Fruit fly (Drosophila melanogaster) whole organism, prepupa: Measurements from ENCODE around the gene CG34253.

Experiments
- Blimp-1 ChIP-seq: fragments of 200-800 bp; sonication (Bioruptor generic); optimal IDR thresholded peaks from 3 replicates; lab custom pipeline; 2017; ENCODE audit warnings: missing biosample characterization, missing genetic modification characterization, mild to moderate bottlenecking, moderate library complexity, missing genetic modification reagents
- CG10631 ChIP-seq: fragments of 200-800 bp; sonication (Bioruptor generic); optimal IDR thresholded peaks from 2 replicates; lab custom pipeline; 2016; ENCODE audit warnings: missing biosample characterization, missing genetic modification characterization
- CG10669 ChIP-seq: fragments of 200-800 bp; sonication (Bioruptor generic); optimal IDR thresholded peaks from 3 replicates; lab custom pipeline; 2018; ENCODE audit warnings: missing biosample characterization, mild to moderate bottlenecking, missing genetic modification characterization, moderate library complexity
- CG11294 ChIP-seq: fragments of 200-800 bp; sonication (Bioruptor generic); IDR thresholded peaks from 2 replicates; pipeline ENCODE4 v1.3.6; 2022; ENCODE audit warnings: missing biosample characterization, missing genetic modification characterization
- CG15336 ChIP-seq: fragments of 200-800 bp; sonication (Bioruptor generic); IDR thresholded peaks from 2 replicates; pipeline ENCODE4 v1.3.6; 2022; ENCODE audit warnings: missing biosample characterization, missing genetic modification characterization
- CG1621 ChIP-seq: fragments of 200-800 bp; sonication (Bioruptor generic); optimal IDR thresholded peaks from 3 replicates; lab custom pipeline; 2018; ENCODE audit warnings: missing biosample characterization, mild to moderate bottlenecking, missing genetic modification characterization
- CG16779 ChIP-seq: fragments of 200-800 bp; sonication (Bioruptor generic); optimal IDR thresholded peaks from 3 replicates; lab custom pipeline; 2017; ENCODE audit warnings: missing biosample characterization, mild to moderate bottlenecking, missing genetic modification characterization
- CG3032 ChIP-seq: fragments of 200-800 bp; optimal IDR thresholded peaks from 2 replicates; lab custom pipeline; 2019; ENCODE audit warnings: missing biosample characterization, mild to moderate bottlenecking, missing genetic modification characterization, moderate library complexity
- CG31627 ChIP-seq: fragments of 200-800 bp; sonication (Bioruptor generic); optimal IDR thresholded peaks from 3 replicates; lab custom pipeline; 2016; ENCODE audit warnings: missing biosample characterization, missing genetic modification characterization
- CG32006 ChIP-seq: fragments of 200-800 bp; sonication (Bioruptor generic); optimal IDR thresholded peaks from 3 replicates; lab custom pipeline; 2017; ENCODE audit warnings: missing biosample characterization, mild to moderate bottlenecking, missing genetic modification characterization
- CG34406 ChIP-seq: fragments of 200-800 bp; sonication (Bioruptor generic); optimal IDR thresholded peaks from 3 replicates; lab custom pipeline; 2016; ENCODE audit warnings: missing biosample characterization, missing genetic modification characterization
- CG3919 ChIP-seq: fragments of 200-800 bp; sonication (Bioruptor generic); optimal IDR thresholded peaks from 3 replicates; lab custom pipeline; 2016; ENCODE audit warnings: missing biosample characterization, missing genetic modification characterization
- CG4318 ChIP-seq: fragments of 200-800 bp; sonication (Bioruptor generic); optimal IDR thresholded peaks from 3 replicates; lab custom pipeline; 2017; ENCODE audit warnings: missing biosample characterization, mild to moderate bottlenecking, missing genetic modification characterization
- CG6163 ChIP-seq: fragments of 200-800 bp; sonication (Bioruptor generic); IDR thresholded peaks from 3 replicates; pipeline ENCODE4 v1.3.6; 2022; ENCODE audit warnings: missing biosample characterization, missing genetic modification characterization
- CG6276 ChIP-seq: fragments of 200-800 bp; sonication (Bioruptor generic); optimal IDR thresholded peaks from 2 replicates; lab custom pipeline; 2017; ENCODE audit warnings: missing biosample characterization, mild to moderate bottlenecking, missing genetic modification characterization
- CG6792 ChIP-seq: fragments of 200-800 bp; sonication (Bioruptor generic); optimal IDR thresholded peaks from 3 replicates; lab custom pipeline; 2016; ENCODE audit warnings: missing biosample characterization, missing genetic modification characterization
- CG6808 ChIP-seq: fragments of 200-800 bp; sonication (Bioruptor generic); optimal IDR thresholded peaks from 3 replicates; lab custom pipeline; 2017; ENCODE audit warnings: missing biosample characterization, missing genetic modification characterization, mild to moderate bottlenecking, moderate library complexity, missing genetic modification reagents
- CG6854 ChIP-seq: fragments of 200-800 bp; sonication (Bioruptor generic); optimal IDR thresholded peaks from 2 replicates; lab custom pipeline; 2017; ENCODE audit warnings: missing biosample characterization, mild to moderate bottlenecking, missing genetic modification characterization
- CG8119 ChIP-seq: fragments of 200-800 bp; sonication (Bioruptor generic); IDR thresholded peaks from 3 replicates; pipeline ENCODE4 v1.3.6; 2022; ENCODE audit warnings: missing biosample characterization, missing genetic modification characterization
- CG9139 ChIP-seq: fragments of 200-800 bp; sonication (Bioruptor generic); optimal IDR thresholded peaks from 3 replicates; lab custom pipeline; 2017; ENCODE audit warnings: missing biosample characterization, mild to moderate bottlenecking, missing genetic modification characterization
- Eip78C ChIP-seq: fragments of 200-800 bp; sonication (Bioruptor generic); peaks from one replicate; lab custom pipeline; 2016; ENCODE audit warnings: missing biosample characterization, missing genetic modification characterization
- Eip93F ChIP-seq: fragments of 200-800 bp; sonication (Bioruptor generic); optimal IDR thresholded peaks from 2 replicates; lab custom pipeline; 2016; ENCODE audit warnings: missing biosample characterization, mild to moderate bottlenecking, missing genetic modification characterization
- Ets21C ChIP-seq: fragments of 200-800 bp; sonication (Bioruptor generic); optimal IDR thresholded peaks from 3 replicates; lab custom pipeline; 2016; ENCODE audit warnings: missing biosample characterization, missing genetic modification characterization
- Ets96B ChIP-seq: fragments of 200-800 bp; optimal IDR thresholded peaks from 2 replicates; lab custom pipeline; 2019; ENCODE audit warnings: missing biosample characterization, mild to moderate bottlenecking, missing genetic modification characterization, moderate library complexity
- Gug ChIP-seq: fragments of 200-800 bp; sonication (Bioruptor generic); IDR thresholded peaks from 2 replicates; pipeline ENCODE4 v1.3.6; 2022; ENCODE audit warnings: missing biosample characterization, missing genetic modification characterization
- Hr38 ChIP-seq: sonication (Bioruptor generic); optimal IDR thresholded peaks from 2 replicates; lab custom pipeline; 2016; ENCODE audit warnings: missing biosample characterization, missing genetic modification characterization
- Hr39 ChIP-seq: fragments of 200-800 bp; sonication (Bioruptor generic); optimal IDR thresholded peaks from 2 replicates; lab custom pipeline; 2016; ENCODE audit warnings: missing biosample characterization, missing genetic modification characterization
- Hr4 ChIP-seq: fragments of 200-800 bp; sonication (Bioruptor generic); optimal IDR thresholded peaks from 3 replicates; lab custom pipeline; 2016; ENCODE audit warnings: missing biosample characterization, missing genetic modification characterization
- Met ChIP-seq: fragments of 200-800 bp; sonication (Bioruptor generic); optimal IDR thresholded peaks from 3 replicates; lab custom pipeline; 2016; ENCODE audit warnings: missing biosample characterization, missing genetic modification characterization
- OdsH ChIP-seq: fragments of 200-800 bp; sonication (Bioruptor generic); optimal IDR thresholded peaks from 3 replicates; lab custom pipeline; 2016; ENCODE audit warnings: missing biosample characterization, missing genetic modification characterization
- Sox102F ChIP-seq: fragments of 200-800 bp; sonication (Bioruptor generic); optimal IDR thresholded peaks from 2 replicates; lab custom pipeline; 2016; ENCODE audit warnings: missing biosample characterization, mild to moderate bottlenecking, missing genetic modification characterization
- Sox14 ChIP-seq: fragments of 200-800 bp; sonication (Bioruptor generic); optimal IDR thresholded peaks from 3 replicates; lab custom pipeline; 2016; ENCODE audit warnings: missing biosample characterization, missing genetic modification characterization
- Sox15 ChIP-seq: fragments of 200-800 bp; sonication (Bioruptor generic); optimal IDR thresholded peaks from 3 replicates; lab custom pipeline; 2016; ENCODE audit warnings: missing biosample characterization, missing genetic modification characterization
- achi ChIP-seq: fragments of 200-800 bp; sonication (Bioruptor generic); optimal IDR thresholded peaks from 3 replicates; lab custom pipeline; 2016; ENCODE audit warnings: missing biosample characterization, missing genetic modification characterization
- acj6 ChIP-seq: fragments of 200-800 bp; sonication (Bioruptor generic); optimal IDR thresholded peaks from 3 replicates; lab custom pipeline; 2016; ENCODE audit warnings: missing biosample characterization, missing genetic modification characterization
- cyc ChIP-seq: fragments of 200-800 bp; sonication (Bioruptor generic); optimal IDR thresholded peaks from 3 replicates; lab custom pipeline; 2016; ENCODE audit warnings: missing biosample characterization, missing genetic modification characterization
- eg ChIP-seq: fragments of 200-800 bp; sonication (Bioruptor generic); IDR thresholded peaks from 3 replicates; pipeline ENCODE4 v1.3.6; 2022; ENCODE audit warnings: missing biosample characterization, missing genetic modification characterization
- esn ChIP-seq: fragments of 200-800 bp; sonication (Bioruptor generic); optimal IDR thresholded peaks from 2 replicates; lab custom pipeline; 2016; ENCODE audit warnings: missing biosample characterization, mild to moderate bottlenecking, missing genetic modification characterization, moderate library complexity
- fd59A ChIP-seq: fragments of 200-800 bp; sonication (Bioruptor generic); optimal IDR thresholded peaks from 2 replicates; lab custom pipeline; 2017; ENCODE audit warnings: missing biosample characterization, mild to moderate bottlenecking, missing genetic modification characterization, missing genetic modification reagents
- fd85E ChIP-seq: fragments of 200-800 bp; sonication (Bioruptor generic); optimal IDR thresholded peaks from 3 replicates; lab custom pipeline; 2016; ENCODE audit warnings: missing biosample characterization, missing genetic modification characterization
- net ChIP-seq: fragments of 200-800 bp; sonication (Bioruptor generic); optimal IDR thresholded peaks from 3 replicates; lab custom pipeline; 2016; ENCODE audit warnings: missing biosample characterization, missing genetic modification characterization
- salr ChIP-seq, 2 experiments: fragments of 200-800 bp; sonication (Bioruptor generic); optimal IDR thresholded peaks; 3 replicates each; lab custom pipeline; 2016 to 2018; ENCODE audit warnings: missing biosample characterization in 2 of 2, missing genetic modification characterization in 2 of 2, mild to moderate bottlenecking in 1 of 2
- spab ChIP-seq: fragments of 200-800 bp; sonication (Bioruptor generic); optimal IDR thresholded peaks from 2 replicates; lab custom pipeline; 2017; ENCODE audit warnings: missing biosample characterization, mild to moderate bottlenecking, missing genetic modification characterization, missing genetic modification reagents
- ss ChIP-seq, 2 experiments: fragments of 200-800 bp; sonication (Bioruptor generic); optimal IDR thresholded peaks; 2 replicates in 1 of 2; 3 replicates in 1 of 2; lab custom pipeline; 2017 to 2018; ENCODE audit warnings: mild to moderate bottlenecking in 2 of 2, missing biosample characterization in 2 of 2, missing genetic modification characterization in 2 of 2, moderate library complexity in 1 of 2
- svp ChIP-seq: fragments of 200-800 bp; sonication (Bioruptor generic); peaks from one replicate; lab custom pipeline; 2016; ENCODE audit warnings: missing biosample characterization, missing genetic modification characterization
- topi ChIP-seq: fragments of 200-800 bp; sonication (Bioruptor generic); optimal IDR thresholded peaks from 3 replicates; lab custom pipeline; 2016; ENCODE audit warnings: missing biosample characterization, missing genetic modification characterization
- vri ChIP-seq: fragments of 200-800 bp; sonication (Bioruptor generic); optimal IDR thresholded peaks from 3 replicates; lab custom pipeline; 2016; ENCODE audit warnings: missing biosample characterization, mild to moderate bottlenecking, missing genetic modification characterization

The CG34253 gene

dm6 chr3L:18038122-18038762 lies 48.9 kb downstream of the CG34253 start (continued):
- TF ChIP-seq CG34406 (GFP tag; lab: Kevin White, UChicago), result peak; percentile 25
- peak; percentile 56 for TF ChIP-seq CG3919
- no peak for TF ChIP-seq CG4318 (GFP tag; lab: Kevin White, UChicago)
- TF ChIP-seq salr (GFP tag; optimal IDR thresholded peaks at IDR 0.05; lab: Kevin White, UChicago), result no peak
- TF ChIP-seq spab, result peak; percentile 51
- peak; percentile 55 for TF ChIP-seq Sox102F
- peak; percentile 54 for TF ChIP-seq esn (GFP tag; lab: Kevin White, UChicago)
- peak; percentile 90 for TF ChIP-seq Eip78C (GFP tag; lab: Kevin White, UChicago)

DNA sequence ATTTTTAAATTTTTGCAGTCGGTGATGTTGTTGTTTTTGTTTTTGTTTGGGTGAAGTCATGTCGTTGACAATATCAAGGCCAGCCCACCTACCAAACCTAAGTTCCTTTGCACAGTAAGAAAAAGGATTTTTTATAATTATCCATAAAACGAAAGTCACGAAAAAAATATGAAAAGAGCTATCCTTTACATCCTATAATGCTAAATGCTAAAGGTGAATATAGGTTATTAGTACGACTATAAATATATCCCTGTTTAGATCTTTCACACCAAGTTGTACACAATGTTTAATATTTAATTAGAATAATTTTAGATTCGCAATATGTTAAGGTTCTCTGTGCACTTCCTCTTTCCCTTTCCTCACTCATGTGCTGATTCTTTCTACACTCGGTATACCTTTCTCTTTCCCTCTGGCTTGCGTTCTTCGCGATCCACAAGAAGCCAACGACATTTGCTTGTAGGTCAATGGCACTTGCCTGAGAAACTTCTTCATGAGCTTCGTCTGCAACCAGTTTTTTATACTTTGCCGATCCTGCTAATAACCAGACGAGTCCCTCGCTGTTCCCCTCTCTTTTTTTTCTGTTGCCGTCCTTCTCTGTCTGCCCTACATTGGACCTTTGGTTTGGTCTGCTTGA lies 49.5 kb downstream of the CG34253 start:
- TF ChIP-seq Eip93F (GFP tag; lab: Kevin White, UChicago), result no peak
- peak; percentile 76 for TF ChIP-seq acj6
- peak; percentile 33 for TF ChIP-seq Ets21C
- TF ChIP-seq net (GFP tag; lab: Kevin White, UChicago), result peak; percentile 22
- TF ChIP-seq CG16779, result peak; percentile 60
- peak; percentile 73 for TF ChIP-seq CG6792 (GFP tag; lab: Kevin White, UChicago)
- TF ChIP-seq CG34406 (GFP tag; lab: Kevin White, UChicago), result peak; percentile 40
- TF ChIP-seq CG6808 (GFP tag; lab: Kevin White, UChicago), result peak; percentile 90
- peak; percentile 51 for TF ChIP-seq Hr39 (GFP tag; lab: Kevin White, UChicago)
- TF ChIP-seq fd85E (GFP tag; lab: Kevin White, UChicago), result no peak
- TF ChIP-seq Gug (GFP tag; lab: Robert Waterston, UW), result no peak
- TF ChIP-seq Sox102F, result no peak
- peak; percentile 89 for TF ChIP-seq fd59A (GFP tag; lab: Kevin White, UChicago)
- no peak for TF ChIP-seq eg (GFP tag; lab: Robert Waterston, UW)
- TF ChIP-seq Eip78C (GFP tag; lab: Kevin White, UChicago), result peak; percentile 93
- peak; percentile 73 for TF ChIP-seq esn (GFP tag; lab: Kevin White, UChicago)
- TF ChIP-seq CG3032 (tag; lab: Kevin White, UChicago), result peak; percentile 93
- TF ChIP-seq svp (GFP tag; lab: Kevin White, UChicago), result peak; percentile 81
- no peak for TF ChIP-seq Hr38
- TF ChIP-seq Sox15 (GFP tag; lab: Kevin White, UChicago), result peak; percentile 14
- TF ChIP-seq CG11294, result no peak
- peak; percentile 53 to 79 for TF ChIP-seq salr (GFP tag; optimal IDR thresholded peaks at IDR 0.05; lab: Kevin White, UChicago)
- no peak for TF ChIP-seq CG6163 (GFP tag; lab: Robert Waterston, UW)
- TF ChIP-seq Ets96B, result peak; percentile 93
- peak; percentile 77 for TF ChIP-seq CG1621
- peak; percentile 58 for TF ChIP-seq cyc (GFP tag; lab: Kevin White, UChicago)
- TF ChIP-seq CG3919, result peak; percentile 69
- peak; percentile 52 for TF ChIP-seq CG9139 (GFP tag; lab: Kevin White, UChicago)
- TF ChIP-seq CG10669 (GFP tag; lab: Kevin White, UChicago), result peak; percentile 88
- TF ChIP-seq Hr4, result no peak
- peak; percentile 20 for TF ChIP-seq vri (GFP tag; lab: Kevin White, UChicago)
- peak; percentile 84 for TF ChIP-seq CG10631 (GFP tag; lab: Kevin White, UChicago)
- TF ChIP-seq CG4318 (GFP tag; lab: Kevin White, UChicago), result no peak
- TF ChIP-seq CG32006, result no peak
- TF ChIP-seq Blimp-1 (GFP tag; lab: Kevin White, UChicago), result peak; percentile 65
- TF ChIP-seq achi (GFP tag; lab: Kevin White, UChicago), result peak; percentile 67
- TF ChIP-seq topi (GFP tag; lab: Kevin White, UChicago), result peak; percentile 80
- TF ChIP-seq Met, result peak; percentile 66
- TF ChIP-seq CG31627 (GFP tag; lab: Kevin White, UChicago), result peak; percentile 34
- peak; percentile 49 for TF ChIP-seq Sox14 (GFP tag; lab: Kevin White, UChicago)
- no peak for TF ChIP-seq CG8119 (GFP tag; lab: Robert Waterston, UW)
- peak; percentile 50 for TF ChIP-seq CG6854
- TF ChIP-seq CG6276 (GFP tag; lab: Kevin White, UChicago), result no peak
- TF ChIP-seq CG15336 (GFP tag; lab: Robert Waterston, UW), result no peak
- TF ChIP-seq OdsH (GFP tag; lab: Kevin White, UChicago), result peak; percentile 74
- TF ChIP-seq ss (GFP tag; optimal IDR thresholded peaks at IDR 0.05; lab: Kevin White, UChicago), result peak; percentile 73 to 84
